Fruit fly (Drosophila melanogaster): ENCODE data around the gene jhamt.
A peak's percentile ranks its signal among the peaks of the same experiment; 100 is the strongest.

jhamt gene

dm6 chr2L:16365603-16366002, at the start of gene jhamt:
jhamt (plus strand) TSS chr2L:16365903.
- TF ChIP-seq noc (tag; optimal IDR thresholded peaks at IDR 0.05), result no peak

DNA sequence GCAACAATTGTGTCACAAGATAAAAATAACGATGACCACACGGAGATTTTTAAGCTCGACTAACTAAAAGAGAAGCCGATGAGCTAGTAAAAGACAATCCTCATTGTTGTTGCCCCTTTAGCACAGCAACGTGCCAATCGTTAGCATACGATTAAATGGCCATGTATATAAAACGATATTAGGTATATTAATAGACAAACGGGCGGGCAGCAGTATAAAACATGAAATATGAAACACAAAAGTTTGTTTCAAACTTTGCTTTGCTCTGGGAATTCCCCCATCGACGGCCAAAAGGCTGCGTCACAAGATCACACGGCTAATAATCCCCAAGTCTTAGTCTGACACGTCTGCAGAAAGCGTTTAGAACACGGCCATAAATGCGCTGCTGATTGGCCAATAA, 49.3 kb upstream of the jhamt start:
- TF ChIP-seq noc (tag; optimal IDR thresholded peaks at IDR 0.05), result no peak

dm6 chr2L:16317131-16317530, 48.6 kb upstream of the jhamt start:
- TF ChIP-seq noc (tag; optimal IDR thresholded peaks at IDR 0.05), result no peak

DNA sequence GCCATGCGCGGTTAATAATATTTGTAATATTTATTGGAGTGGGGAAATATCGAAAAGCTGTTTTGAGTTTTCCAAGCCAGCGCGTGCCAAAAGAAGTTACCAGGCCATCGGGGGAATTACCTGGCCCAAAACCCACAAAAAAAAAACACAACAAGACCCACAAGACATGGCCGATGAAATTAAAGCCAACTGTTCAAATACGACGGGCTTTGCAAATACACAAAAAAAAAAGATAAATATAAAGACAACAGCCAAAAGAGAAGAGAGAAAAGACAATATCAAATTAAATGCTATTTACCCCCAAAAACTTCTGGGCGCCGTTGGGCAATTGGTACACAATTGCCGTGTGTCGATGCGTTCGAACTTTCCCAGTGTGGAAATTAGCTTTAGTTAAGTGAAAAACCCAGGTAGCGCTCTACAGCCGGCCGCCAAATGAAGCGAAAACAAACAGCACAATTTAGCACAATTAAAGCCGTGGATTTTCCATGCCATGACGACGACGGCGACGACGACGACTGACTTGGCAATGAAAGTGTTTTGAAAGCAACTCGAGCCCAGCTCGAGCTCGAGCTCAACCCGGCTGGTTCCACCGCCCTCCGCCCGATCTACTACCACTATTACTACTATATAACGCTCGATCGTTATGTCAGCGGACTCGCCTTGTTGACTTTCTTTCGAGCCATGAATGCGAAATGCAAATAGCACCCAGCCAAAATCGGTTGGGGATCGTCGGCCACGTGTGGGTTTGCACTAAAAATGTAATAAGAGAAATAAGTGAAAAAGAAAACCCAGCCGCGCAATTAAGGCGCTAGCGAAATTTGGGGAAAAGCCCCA, 47.7 kb upstream of the jhamt start:
- TF ChIP-seq noc (tag; optimal IDR thresholded peaks at IDR 0.05), result peak; percentile 4

DNA sequence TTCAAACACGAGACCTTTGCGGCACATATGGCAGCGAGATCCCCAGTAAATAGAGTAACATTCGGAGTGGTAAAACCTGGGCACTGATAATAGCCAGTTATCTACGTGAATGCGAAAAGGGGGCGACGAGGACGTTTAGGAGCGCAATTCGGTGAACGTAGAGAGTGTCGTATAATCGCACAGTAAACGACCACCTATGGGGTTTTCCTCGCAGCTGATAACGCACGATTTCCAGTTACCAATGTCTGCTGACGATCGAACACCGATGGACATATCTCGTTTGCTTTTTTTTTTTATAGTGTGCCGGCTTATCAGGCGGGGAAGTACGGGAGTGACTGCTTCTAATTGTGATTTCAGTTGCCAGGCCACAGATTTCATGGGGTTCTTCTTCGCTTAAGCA, 46.0 kb upstream of the jhamt start:
- TF ChIP-seq noc (tag; optimal IDR thresholded peaks at IDR 0.05), result peak; percentile 21

DNA sequence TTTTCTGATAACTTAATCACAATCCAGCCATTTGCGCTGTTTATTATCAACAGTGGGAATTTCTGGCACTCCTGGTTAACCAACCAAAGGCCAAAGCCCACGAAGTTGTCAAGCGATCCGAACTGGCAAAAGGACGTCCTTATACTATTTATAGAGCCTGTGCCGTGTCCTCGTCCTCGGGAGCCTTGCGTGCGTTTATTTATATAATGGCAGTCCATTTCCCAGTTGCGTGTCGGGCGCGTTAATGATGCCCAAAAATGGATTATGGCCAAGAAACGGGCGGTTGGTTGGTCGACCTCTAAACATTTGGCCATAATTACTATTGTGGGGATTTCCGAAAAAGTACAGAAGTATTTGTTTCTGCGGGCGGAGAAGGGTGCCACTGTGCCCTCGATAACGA, 45.3 kb upstream of the jhamt start:
- no peak for TF ChIP-seq noc (tag; optimal IDR thresholded peaks at IDR 0.05)

DNA sequence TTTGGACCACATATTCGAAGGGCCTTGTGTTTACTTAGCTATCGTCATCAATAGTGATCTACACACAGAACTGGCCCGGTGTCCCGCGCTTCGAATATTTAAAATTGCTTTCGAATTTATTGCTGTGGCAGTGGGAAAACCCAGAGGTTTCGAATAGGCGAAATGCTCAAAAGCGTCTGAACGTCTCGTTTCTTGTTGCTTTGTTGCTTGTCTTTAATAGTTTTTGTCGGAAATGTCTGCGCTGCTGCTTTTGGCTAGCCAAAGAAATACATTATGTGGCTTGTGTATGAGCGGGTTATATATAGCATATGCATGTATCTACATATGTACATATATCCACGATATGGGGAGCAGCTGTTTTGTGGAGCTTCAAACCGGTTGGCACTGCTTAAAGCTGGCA, 44.5 kb upstream of the jhamt start:
- no peak for TF ChIP-seq noc (tag; optimal IDR thresholded peaks at IDR 0.05)

DNA sequence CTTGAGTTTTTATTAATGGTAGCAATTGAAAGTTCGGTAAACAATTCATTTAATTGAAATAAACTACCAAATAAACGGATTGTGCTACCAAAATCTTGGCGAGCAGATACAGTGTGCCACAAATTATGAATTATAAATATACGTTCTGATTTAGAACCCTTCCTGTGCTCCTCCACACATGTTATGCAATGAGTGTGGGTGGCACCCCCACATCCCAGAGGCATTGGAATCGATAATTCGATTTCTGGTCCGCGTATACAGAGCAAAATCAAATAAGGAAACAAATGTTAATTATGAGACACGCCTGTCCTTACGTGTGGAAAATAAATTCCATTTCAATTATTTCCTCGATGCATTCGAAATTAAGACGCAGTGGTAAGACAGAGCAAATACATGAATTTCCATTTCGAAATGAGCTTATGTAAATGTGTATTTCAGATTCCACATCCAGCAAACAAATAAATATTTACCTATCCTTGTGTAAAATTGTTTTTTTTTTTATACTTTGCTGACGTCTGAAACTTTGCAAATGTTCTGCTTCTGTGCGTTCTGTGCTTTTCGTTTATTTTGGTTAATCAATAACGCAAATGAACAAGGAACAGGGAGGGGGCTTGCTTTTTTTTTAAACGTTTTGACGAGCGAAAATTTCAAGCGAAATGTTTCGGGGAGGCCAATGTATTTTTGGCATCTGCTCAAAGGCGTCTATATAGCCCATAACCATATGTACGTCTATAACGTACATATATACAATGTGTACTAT, 43.7 kb upstream of the jhamt start:
- no peak for TF ChIP-seq noc (tag; optimal IDR thresholded peaks at IDR 0.05)

- no peak for TF ChIP-seq noc (tag; optimal IDR thresholded peaks at IDR 0.05)
These were observed 42.2 kb upstream of the jhamt start for dm6 chr2L:16323544-16323943.

dm6 chr2L:16324833-16325232, 40.9 kb upstream of the jhamt start:
- TF ChIP-seq noc (tag; optimal IDR thresholded peaks at IDR 0.05), result no peak

DNA sequence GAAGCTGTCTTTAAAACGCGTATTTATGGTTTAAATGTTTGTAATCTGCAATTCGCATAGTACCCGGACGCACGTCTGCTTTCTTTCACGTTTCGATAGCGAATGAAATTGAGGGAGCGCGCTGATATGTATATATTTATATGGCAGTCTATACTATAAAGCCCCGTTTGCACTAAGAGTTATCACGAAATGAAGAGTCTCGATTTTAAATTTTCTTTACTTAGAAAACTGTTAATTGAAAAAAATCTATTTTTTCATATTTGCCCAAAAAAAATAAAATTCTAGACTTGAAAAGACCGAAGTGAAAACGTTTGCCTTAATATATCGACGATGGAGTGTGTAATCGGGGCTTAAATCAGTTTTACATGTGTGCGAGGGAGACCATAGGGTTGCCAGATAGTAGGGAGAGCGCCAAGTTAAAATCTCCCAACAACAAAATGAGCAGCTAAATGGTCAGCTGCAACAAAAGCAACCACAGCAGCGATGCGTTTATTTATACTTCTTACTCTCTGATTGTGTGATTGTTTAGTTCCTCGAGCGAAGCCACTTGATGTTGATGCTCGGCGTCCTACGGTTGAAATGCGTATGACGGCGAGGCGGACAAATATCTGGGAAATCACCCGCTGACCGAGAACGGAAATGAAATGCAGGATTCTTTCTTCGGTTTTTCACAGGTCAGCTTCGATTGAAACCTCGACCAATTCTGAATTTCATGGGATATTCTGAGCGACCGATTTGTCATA, 40.0 kb upstream of the jhamt start, which contains the start of gene cact:
TSS of gene cact (minus strand) at position 693 of the 743 bp plus-strand sequence.
- TF ChIP-seq noc (tag; optimal IDR thresholded peaks at IDR 0.05), result peak; percentile 96

- no peak for TF ChIP-seq noc (tag; optimal IDR thresholded peaks at IDR 0.05)
These were observed 38.8 kb upstream of the jhamt start, which contains the start of gene CG4278 for dm6 chr2L:16326892-16327291. CG4278 (plus strand) TSS chr2L:16327069.

dm6 chr2L:16329102-16329520, 36.6 kb upstream of the jhamt start, which contains the start of gene mRpL4:
mRpL4 (minus strand) TSS chr2L:16329132.
- TF ChIP-seq noc (tag; optimal IDR thresholded peaks at IDR 0.05), result no peak

DNA sequence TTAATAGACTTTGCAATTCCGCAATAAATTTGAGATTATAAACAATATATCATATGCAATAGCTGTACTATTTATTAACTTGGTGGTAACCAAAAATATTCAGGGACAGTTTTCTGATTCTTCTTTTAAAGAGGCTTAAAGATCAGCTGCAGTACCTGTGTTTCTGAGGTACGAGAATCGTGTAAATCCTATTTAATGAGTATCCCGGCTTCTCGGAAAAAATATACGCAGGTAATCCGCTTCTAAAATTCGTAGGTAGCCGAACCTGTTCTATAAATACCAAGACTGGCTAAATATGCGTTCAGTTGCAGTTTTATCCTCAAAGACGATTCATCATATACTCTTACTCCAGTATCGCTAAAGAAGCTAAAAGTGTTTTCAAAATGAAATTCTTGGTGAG, 36.1 kb upstream of the jhamt start, which contains the start of gene CG4440:
TSS of gene CG4440 (plus strand) at position 301 of the 400 bp plus-strand sequence.
- no peak for TF ChIP-seq noc (tag; optimal IDR thresholded peaks at IDR 0.05)

DNA sequence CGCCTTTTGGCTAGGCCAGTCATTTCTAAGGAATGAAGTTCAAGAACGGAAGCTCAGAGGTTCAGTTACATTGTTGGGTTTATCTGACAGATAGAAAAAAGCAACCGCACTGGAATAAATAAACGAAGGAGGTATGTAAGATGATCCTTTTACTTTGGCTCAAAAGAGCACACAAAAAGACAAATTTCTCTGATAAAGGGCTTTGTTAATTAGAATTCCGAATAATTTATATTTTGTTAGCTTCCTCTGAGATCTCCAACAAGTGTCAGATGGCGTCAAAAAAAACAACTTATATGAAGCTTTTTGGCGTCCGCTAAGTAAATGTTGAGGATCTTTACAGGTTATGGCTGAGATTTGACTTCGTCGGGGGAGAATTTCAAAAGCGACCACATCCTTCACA, 27.9 kb upstream of the jhamt start, which contains the start of gene CG31817:
TSS of gene CG31817 (minus strand) at position 101 of the 400 bp plus-strand sequence.
- TF ChIP-seq noc (tag; optimal IDR thresholded peaks at IDR 0.05), result no peak

DNA sequence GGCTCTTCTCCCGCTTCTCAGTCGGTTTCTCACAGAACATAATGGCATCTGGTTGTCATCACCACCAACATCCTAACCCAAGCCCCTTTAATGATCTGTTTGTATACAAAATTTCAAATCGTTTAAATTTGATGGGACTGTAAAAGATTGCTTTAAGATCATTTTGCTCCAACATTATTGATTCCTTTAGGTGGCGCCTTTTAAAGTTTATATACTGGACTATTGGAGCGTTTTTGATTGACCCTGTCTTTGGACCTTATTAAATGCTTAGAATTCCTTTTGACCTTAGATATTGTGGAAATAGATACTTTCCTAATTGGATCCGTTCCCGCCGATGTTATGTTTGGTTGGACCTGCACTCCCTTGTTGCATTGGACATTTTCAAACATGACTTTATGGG, 25.4 kb upstream of the jhamt start, which contains the start of gene CG42266:
TSS of gene CG42266 (minus strand) at position 101 of the 400 bp plus-strand sequence.
- no peak for TF ChIP-seq noc (tag; optimal IDR thresholded peaks at IDR 0.05)
